Fruit fly (Drosophila melanogaster) whole organism, embryonic: ENCODE results near the gene Sas-4.

Experiments used
- Atf-2 ChIP-seq: fragments of 200-800 bp; sonication (Bioruptor generic); optimal IDR thresholded peaks from 2 replicates; lab custom pipeline; 2016; ENCODE audit warnings: missing biosample characterization, missing genetic modification characterization
- Atf3 ChIP-seq: fragments of 200-800 bp; sonication (Bioruptor generic); optimal IDR thresholded peaks from 3 replicates; lab custom pipeline; 2016; ENCODE audit warnings: missing biosample characterization, missing genetic modification characterization
- Atf6 ChIP-seq: fragments of 200-800 bp; sonication (Bioruptor generic); IDR thresholded peaks from 2 replicates; pipeline ENCODE4 v1.3.6; 2022; ENCODE audit warnings: missing biosample characterization, missing genetic modification characterization
- CG13296 ChIP-seq: fragments of 200-800 bp; sonication (Bioruptor generic); optimal IDR thresholded peaks from 3 replicates; lab custom pipeline; 2018; ENCODE audit warnings: missing biosample characterization, mild to moderate bottlenecking, missing genetic modification characterization
- CG15073 ChIP-seq: fragments of 200-800 bp; sonication (Bioruptor generic); optimal IDR thresholded peaks from 2 replicates; lab custom pipeline; 2016; ENCODE audit warnings: missing biosample characterization, missing genetic modification characterization
- CG15479 ChIP-seq: fragments of 200-800 bp; sonication (Bioruptor generic); optimal IDR thresholded peaks from 3 replicates; lab custom pipeline; 2019; ENCODE audit warnings: missing biosample characterization, mild to moderate bottlenecking, missing genetic modification characterization, moderate library complexity
- CG16779 ChIP-seq: fragments of 200-800 bp; sonication (Bioruptor generic); IDR thresholded peaks from 2 replicates; pipeline ENCODE4 v1.3.6; 2022; ENCODE audit warnings: missing biosample characterization, missing genetic modification characterization
- CG17328 ChIP-seq: fragments of 200-800 bp; sonication (Bioruptor generic); IDR thresholded peaks from 2 replicates; pipeline ENCODE4 v1.3.6; 2022; ENCODE audit warnings: missing biosample characterization, missing genetic modification characterization
- CG17359 ChIP-seq: fragments of 200-800 bp; sonication (Bioruptor generic); optimal IDR thresholded peaks from 3 replicates; lab custom pipeline; 2018; ENCODE audit warnings: missing biosample characterization, mild to moderate bottlenecking, missing genetic modification characterization, moderate library complexity
- CG18262 ChIP-seq: fragments of 200-800 bp; optimal IDR thresholded peaks from 3 replicates; lab custom pipeline; 2019; ENCODE audit warnings: missing biosample characterization, mild to moderate bottlenecking, missing genetic modification characterization, moderate library complexity
- CG32767 ChIP-seq: fragments of 200-800 bp; sonication (Bioruptor generic); IDR thresholded peaks from 2 replicates; pipeline ENCODE4 v1.3.6; 2022; ENCODE audit warnings: missing biosample characterization, missing genetic modification characterization
- CG4282 ChIP-seq: fragments of 200-800 bp; sonication (Bioruptor generic); optimal IDR thresholded peaks from 2 replicates; lab custom pipeline; 2016; ENCODE audit warnings: missing biosample characterization, missing genetic modification characterization
- CG5245 ChIP-seq: fragments of 200-800 bp; sonication (Bioruptor generic); optimal IDR thresholded peaks from 3 replicates; lab custom pipeline; 2016; ENCODE audit warnings: missing biosample characterization, missing genetic modification characterization
- CG6272 ChIP-seq: fragments of 200-800 bp; sonication (Bioruptor generic); IDR thresholded peaks from 2 replicates; pipeline ENCODE4 v1.3.6; 2022; ENCODE audit warnings: missing biosample characterization, missing genetic modification characterization
- CG6654 ChIP-seq: fragments of 200-800 bp; sonication (Bioruptor generic); optimal IDR thresholded peaks from 2 replicates; lab custom pipeline; 2017; ENCODE audit warnings: missing biosample characterization, mild to moderate bottlenecking, missing genetic modification characterization
- CG6813 ChIP-seq: fragments of 200-800 bp; sonication (Bioruptor generic); optimal IDR thresholded peaks from 2 replicates; lab custom pipeline; 2017; ENCODE audit warnings: missing biosample characterization, missing genetic modification characterization, mild to moderate bottlenecking, moderate library complexity, missing genetic modification reagents
- CG9876 ChIP-seq: fragments of 200-800 bp; sonication (Bioruptor generic); optimal IDR thresholded peaks from 2 replicates; lab custom pipeline; 2016; ENCODE audit warnings: missing biosample characterization, missing genetic modification characterization
- CkIIα-i1 ChIP-seq: fragments of 200-800 bp; sonication (Bioruptor generic); IDR thresholded peaks from 2 replicates; pipeline ENCODE4 v1.3.6; 2022; ENCODE audit warnings: missing biosample characterization, missing genetic modification characterization
- CrebB ChIP-seq: fragments of 200-800 bp; sonication (Bioruptor generic); optimal IDR thresholded peaks from 3 replicates; lab custom pipeline; 2018; ENCODE audit warnings: missing biosample characterization, mild to moderate bottlenecking, missing genetic modification characterization
- Elba2 ChIP-seq: fragments of 200-800 bp; sonication (Bioruptor generic); optimal IDR thresholded peaks from 3 replicates; lab custom pipeline; 2016; ENCODE audit warnings: missing biosample characterization, missing genetic modification characterization
- Fer2 ChIP-seq: fragments of 200-800 bp; sonication (Bioruptor generic); optimal IDR thresholded peaks from 2 replicates; lab custom pipeline; 2018; ENCODE audit warnings: missing biosample characterization, mild to moderate bottlenecking, missing genetic modification characterization, moderate library complexity
- Fer3 ChIP-seq: fragments of 200-800 bp; sonication (Bioruptor generic); optimal IDR thresholded peaks from 2 replicates; lab custom pipeline; 2018; ENCODE audit warnings: missing biosample characterization, mild to moderate bottlenecking, missing genetic modification characterization, moderate library complexity
- HmgD ChIP-seq: fragments of 200-800 bp; sonication (Bioruptor generic); optimal IDR thresholded peaks from 3 replicates; lab custom pipeline; 2016; ENCODE audit warnings: missing biosample characterization, missing genetic modification characterization
- Hmr ChIP-seq: fragments of 200-800 bp; sonication (Bioruptor generic); optimal IDR thresholded peaks from 3 replicates; lab custom pipeline; 2017; ENCODE audit warnings: mild to moderate bottlenecking, missing biosample characterization, missing genetic modification reagents, missing genetic modification characterization
- Nf-YB ChIP-seq: fragments of 200-800 bp; sonication (Bioruptor generic); optimal IDR thresholded peaks from 3 replicates; lab custom pipeline; 2019; ENCODE audit warnings: missing biosample characterization, mild to moderate bottlenecking, missing genetic modification characterization, moderate library complexity
- Optix ChIP-seq: fragments of 200-800 bp; sonication (Bioruptor generic); IDR thresholded peaks from 3 replicates; pipeline ENCODE4 v1.3.6; 2022; ENCODE audit warnings: missing biosample characterization, missing genetic modification characterization
- Scr ChIP-seq: fragments of 200-800 bp; sonication (Bioruptor generic); IDR thresholded peaks from 2 replicates; pipeline ENCODE4 v1.3.6; 2022; ENCODE audit warnings: missing biosample characterization, missing genetic modification characterization; ENCODE audit not compliant: partially characterized antibody
- Side ChIP-seq: fragments of 200-800 bp; sonication (Bioruptor generic); optimal IDR thresholded peaks from 2 replicates; lab custom pipeline; 2016; ENCODE audit warnings: missing biosample characterization, missing genetic modification characterization
- al ChIP-seq: fragments of 200-800 bp; sonication (Bioruptor generic); IDR thresholded peaks from 2 replicates; pipeline ENCODE4 v1.3.6; 2022; ENCODE audit warnings: missing biosample characterization, missing genetic modification characterization
- ap ChIP-seq: fragments of 200-800 bp; sonication (Bioruptor generic); IDR thresholded peaks from 2 replicates; pipeline ENCODE4 v1.3.6; 2022; ENCODE audit warnings: missing biosample characterization, missing genetic modification characterization
- az2 ChIP-seq: fragments of 200-800 bp; sonication (Bioruptor generic); optimal IDR thresholded peaks from 3 replicates; lab custom pipeline; 2016; ENCODE audit warnings: missing biosample characterization, missing genetic modification characterization
- bab2 ChIP-seq: fragments of 200-800 bp; sonication (Bioruptor generic); optimal IDR thresholded peaks from 2 replicates; lab custom pipeline; 2016; ENCODE audit warnings: missing biosample characterization, missing genetic modification characterization
- bbx ChIP-seq: fragments of 200-800 bp; sonication (Bioruptor generic); IDR thresholded peaks from 2 replicates; pipeline ENCODE4 v1.3.6; 2022; ENCODE audit warnings: missing biosample characterization, missing genetic modification characterization; ENCODE audit not compliant: partially characterized antibody
- cg ChIP-seq: fragments of 200-800 bp; sonication (Bioruptor generic); optimal IDR thresholded peaks from 3 replicates; lab custom pipeline; 2019; ENCODE audit warnings: missing biosample characterization, mild to moderate bottlenecking, missing genetic modification characterization, moderate library complexity
- ems ChIP-seq: fragments of 200-800 bp; sonication (Bioruptor generic); optimal IDR thresholded peaks from 3 replicates; lab custom pipeline; 2016; ENCODE audit warnings: missing biosample characterization, missing genetic modification characterization
- ftz-f1 ChIP-seq: fragments of 200-800 bp; sonication (Bioruptor generic); optimal IDR thresholded peaks from 2 replicates; lab custom pipeline; 2016; ENCODE audit warnings: missing biosample characterization, missing genetic modification characterization
- gem ChIP-seq: fragments of 200-800 bp; sonication (Bioruptor generic); optimal IDR thresholded peaks from 2 replicates; lab custom pipeline; 2019; ENCODE audit warnings: missing biosample characterization, mild to moderate bottlenecking, missing genetic modification characterization, moderate library complexity
- ham ChIP-seq: fragments of 200-800 bp; sonication (Bioruptor generic); IDR thresholded peaks from 2 replicates; pipeline ENCODE4 v1.3.6; 2022; ENCODE audit warnings: missing biosample characterization, missing genetic modification characterization
- klu ChIP-seq: fragments of 200-800 bp; sonication (Bioruptor generic); IDR thresholded peaks from 2 replicates; pipeline ENCODE4 v1.3.6; 2022; ENCODE audit warnings: missing biosample characterization, missing genetic modification characterization
- kni ChIP-seq: fragments of 200-800 bp; sonication (Bioruptor generic); optimal IDR thresholded peaks from 3 replicates; lab custom pipeline; 2017; ENCODE audit warnings: mild to moderate bottlenecking, missing biosample characterization, missing genetic modification reagents, missing genetic modification characterization
- lola ChIP-seq, 3 experiments: fragments of >200 bp in 2 of 3; fragments of 200-800 bp in 1 of 3; sonication (Bioruptor generic) in 1 of 3; optimal IDR thresholded peaks; 2 replicates each; lab custom pipeline; 2017 to 2019; ENCODE audit warnings: missing biosample characterization in 3 of 3, missing genetic modification characterization in 3 of 3, mild to moderate bottlenecking in 1 of 3, moderate library complexity in 1 of 3
- nerfin-1 ChIP-seq: fragments of 200-800 bp; sonication (Bioruptor generic); optimal IDR thresholded peaks from 3 replicates; lab custom pipeline; 2019; ENCODE audit warnings: missing biosample characterization, mild to moderate bottlenecking, missing genetic modification characterization, moderate library complexity
- peb ChIP-seq: fragments of 200-800 bp; sonication (Bioruptor generic); IDR thresholded peaks from 2 replicates; pipeline ENCODE4 v1.3.6; 2022; ENCODE audit warnings: missing biosample characterization, missing genetic modification characterization
- pita ChIP-seq: fragments of 200-800 bp; sonication (Bioruptor generic); optimal IDR thresholded peaks from 2 replicates; lab custom pipeline; 2017; ENCODE audit warnings: missing biosample characterization, mild to moderate bottlenecking, missing genetic modification characterization
- pros ChIP-seq: fragments of 200-800 bp; sonication (Bioruptor generic); optimal IDR thresholded peaks from 3 replicates; lab custom pipeline; 2019; ENCODE audit warnings: missing biosample characterization, mild to moderate bottlenecking, missing genetic modification characterization, moderate library complexity
- ranshi ChIP-seq: fragments of 200-800 bp; sonication (Bioruptor generic); IDR thresholded peaks from 2 replicates; pipeline ENCODE4 v1.3.6; 2022; ENCODE audit warnings: missing biosample characterization, missing genetic modification characterization
- repo ChIP-seq: fragments of 200-800 bp; sonication (Bioruptor generic); optimal IDR thresholded peaks from 2 replicates; lab custom pipeline; 2016; ENCODE audit warnings: missing biosample characterization, missing genetic modification characterization
- run ChIP-seq: fragments of 200-800 bp; sonication (Bioruptor generic); optimal IDR thresholded peaks from 3 replicates; lab custom pipeline; 2018; ENCODE audit warnings: missing biosample characterization, mild to moderate bottlenecking, missing genetic modification characterization
- tgo ChIP-seq: fragments of 200-800 bp; sonication (Bioruptor generic); IDR thresholded peaks from 3 replicates; pipeline ENCODE4 v1.3.6; 2022; ENCODE audit warnings: missing biosample characterization, missing genetic modification characterization
- zfh2 ChIP-seq: fragments of 200-800 bp; sonication (Bioruptor generic); optimal IDR thresholded peaks from 2 replicates; lab custom pipeline; 2016; ENCODE audit warnings: missing biosample characterization, missing genetic modification characterization

Gene Sas-4

dm6 chr3R:7187093-7187912 lies 36.1 kb downstream of the Sas-4 start (continued):
- TF ChIP-seq ftz-f1 (GFP tag; lab: Kevin White, UChicago) (peak; percentile 65), peb (GFP tag; lab: Robert Waterston, UW) (no peak), Hmr (no peak), pros (peak; percentile 3), CG17359 (no peak), Elba2 (GFP tag; lab: Kevin White, UChicago) (no peak), CG15073 (GFP tag; lab: Kevin White, UChicago) (no peak), CG6813 (GFP tag; lab: Kevin White, UChicago) (no peak), Optix (GFP tag; lab: Robert Waterston, UW) (no peak), al (GFP tag; lab: Robert Waterston, UW) (no peak), zfh2 (GFP tag; lab: Kevin White, UChicago) (no peak), CG13296 (GFP tag; lab: Kevin White, UChicago) (no peak), CG15479 (GFP tag; lab: Kevin White, UChicago) (peak; percentile 27), Scr (0 out of 2 replicates have a peak, but pooled peaks have one; percentile 10), CG4282 (GFP tag; lab: Kevin White, UChicago) (no peak), repo (GFP tag; lab: Kevin White, UChicago) (no peak), CG6654 (GFP tag; lab: Kevin White, UChicago) (no peak), klu (no peak), CG16779 (GFP tag; lab: Robert Waterston, UW) (no peak), CG32767 (GFP tag; lab: Robert Waterston, UW) (no peak), Fer2 (no peak), lola (GFP tag; optimal IDR thresholded peaks at IDR 0.05; lab: Kevin White, UChicago) (peak in 1 of 3 experiments; percentile 32), run (no peak), pita (GFP tag; lab: Kevin White, UChicago) (no peak), bab2 (no peak), Nf-YB (no peak), gem (peak; percentile 66), ham (GFP tag; lab: Robert Waterston, UW) (no peak), bbx (GFP tag; lab: Robert Waterston, UW) (no peak), ap (GFP tag; lab: Robert Waterston, UW) (no peak), ranshi (GFP tag; lab: Robert Waterston, UW) (0 out of 2 replicates have a peak, but pooled peaks have one; percentile 13), Atf-2 (no peak), CkIIα-i1 (GFP tag; lab: Robert Waterston, UW) (no peak), Side (GFP tag; lab: Kevin White, UChicago) (no peak), CG6272 (GFP tag; lab: Robert Waterston, UW) (no peak), CG18262 (tag; lab: Kevin White, UChicago) (peak; percentile 45), CG5245 (no peak), Atf3 (GFP tag; lab: Kevin White, UChicago) (no peak), HmgD (GFP tag; lab: Kevin White, UChicago) (no peak), CG9876 (no peak), CG17328 (no peak), Fer3 (no peak), nerfin-1 (tag; lab: Kevin White, UChicago) (peak; percentile 87), ems (no peak), CrebB (tag; lab: Kevin White, UChicago) (no peak), cg (GFP tag; lab: Kevin White, UChicago) (peak; percentile 96), kni (peak; percentile 5), tgo (no peak), az2 (GFP tag; lab: Kevin White, UChicago) (peak; percentile 27), Atf6 (GFP tag; lab: Robert Waterston, UW) (no peak)
